Worm (Caenorhabditis elegans): ENCODE measurements around the gene ekl-6.

DNA sequence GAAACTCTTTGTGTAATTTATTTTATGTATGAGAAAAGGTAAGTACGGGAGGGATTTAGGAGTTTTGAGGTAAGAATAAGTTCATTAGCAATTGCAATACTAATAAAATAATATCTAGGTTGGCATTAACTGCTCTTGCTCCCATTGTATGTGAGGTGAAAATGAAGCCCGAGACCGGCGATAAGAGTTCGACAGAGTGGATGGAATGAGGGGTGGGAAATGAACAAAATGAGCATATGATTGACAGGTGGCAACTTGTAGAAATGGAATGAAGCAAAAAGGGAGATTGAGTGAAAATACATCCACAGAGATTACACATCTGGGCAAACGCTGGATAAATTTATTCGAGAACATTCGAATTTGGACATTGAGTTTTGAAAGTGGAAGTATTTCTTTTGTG, 14.6 kb downstream of the ekl-6 start:
- TF ChIP-seq W03F9.2 (tag; optimal IDR thresholded peaks at IDR 0.05) = no peak
- TF ChIP-seq dao-5 (tag; optimal IDR thresholded peaks at IDR 0.05) = no peak
- no peak for TF ChIP-seq him-1 (tag; optimal IDR thresholded peaks at IDR 0.05)

Data from whole organism, L4/young adult.